Fruit fly (Drosophila melanogaster) whole organism, embryonic: Measurements from ENCODE around the gene Cpr62Ba.
A peak's percentile ranks its signal among the peaks of the same experiment; 100 is the strongest.

ENCODE experiments used
- Aef1 ChIP-seq: fragments of 200-800 bp; sonication (Bioruptor generic); IDR thresholded peaks from 3 replicates; pipeline ENCODE4 v1.3.6; 2022; ENCODE audit warnings: missing biosample characterization, missing genetic modification characterization
- CG12769 ChIP-seq: fragments of 200-800 bp; sonication (Bioruptor generic); optimal IDR thresholded peaks from 2 replicates; lab custom pipeline; 2019; ENCODE audit warnings: missing biosample characterization, mild to moderate bottlenecking, missing genetic modification characterization, moderate library complexity
- CG13775 ChIP-seq: fragments of 200-800 bp; sonication (Bioruptor generic); optimal IDR thresholded peaks from 3 replicates; lab custom pipeline; 2017; ENCODE audit warnings: missing biosample characterization, mild to moderate bottlenecking, missing genetic modification characterization
- CG14014 ChIP-seq: fragments of 200-800 bp; sonication (Bioruptor generic); IDR thresholded peaks from 2 replicates; pipeline ENCODE4 v1.3.6; 2022; ENCODE audit warnings: missing biosample characterization, missing genetic modification characterization
- CG14050 ChIP-seq: fragments of 200-800 bp; sonication (Bioruptor generic); IDR thresholded peaks from 3 replicates; pipeline ENCODE4 v1.3.6; 2022; ENCODE audit warnings: missing biosample characterization, missing genetic modification characterization
- CG14860 ChIP-seq: fragments of 200-800 bp; sonication (Bioruptor generic); IDR thresholded peaks from 3 replicates; pipeline ENCODE4 v1.3.6; 2022; ENCODE audit warnings: missing biosample characterization, missing genetic modification characterization; ENCODE audit not compliant: partially characterized antibody
- CG1529 ChIP-seq: fragments of 200-800 bp; sonication (Bioruptor generic); optimal IDR thresholded peaks from 3 replicates; lab custom pipeline; 2018; ENCODE audit warnings: missing biosample characterization, missing genetic modification characterization
- CG1603 ChIP-seq: fragments of 200-800 bp; sonication (Bioruptor generic); optimal IDR thresholded peaks from 2 replicates; lab custom pipeline; 2019; ENCODE audit warnings: missing biosample characterization, mild to moderate bottlenecking, missing genetic modification characterization, moderate library complexity
- CG16813 ChIP-seq: fragments of 200-800 bp; sonication (Bioruptor generic); IDR thresholded peaks from 3 replicates; pipeline ENCODE4 v1.3.6; 2022; ENCODE audit warnings: missing biosample characterization, missing genetic modification characterization; ENCODE audit not compliant: partially characterized antibody
- CG17359 ChIP-seq: fragments of 200-800 bp; sonication (Bioruptor generic); optimal IDR thresholded peaks from 3 replicates; lab custom pipeline; 2018; ENCODE audit warnings: missing biosample characterization, mild to moderate bottlenecking, missing genetic modification characterization, moderate library complexity
- CG18476 ChIP-seq: fragments of 200-800 bp; sonication (Bioruptor generic); optimal IDR thresholded peaks from 2 replicates; lab custom pipeline; 2016; ENCODE audit warnings: missing biosample characterization, mild to moderate bottlenecking, missing genetic modification characterization
- CG2678 ChIP-seq: fragments of 200-800 bp; sonication (Bioruptor generic); optimal IDR thresholded peaks from 3 replicates; lab custom pipeline; 2019; ENCODE audit warnings: missing biosample characterization, mild to moderate bottlenecking, missing genetic modification characterization, moderate library complexity
- CG31441 ChIP-seq: fragments of 200-800 bp; sonication (Bioruptor generic); IDR thresholded peaks from 2 replicates; pipeline ENCODE4 v1.3.6; 2022; ENCODE audit warnings: missing biosample characterization, missing genetic modification characterization
- CG32772 ChIP-seq: fragments of 200-800 bp; sonication (Bioruptor generic); IDR thresholded peaks from 2 replicates; pipeline ENCODE4 v1.3.6; 2022; ENCODE audit warnings: missing biosample characterization, missing genetic modification characterization
- CG34422 ChIP-seq: fragments of 200-800 bp; sonication (Bioruptor generic); IDR thresholded peaks from 3 replicates; pipeline ENCODE4 v1.3.6; 2022; ENCODE audit warnings: missing biosample characterization, missing genetic modification characterization
- CG3995 ChIP-seq: fragments of 200-800 bp; sonication (Bioruptor generic); optimal IDR thresholded peaks from 3 replicates; lab custom pipeline; 2016; ENCODE audit warnings: missing biosample characterization, missing genetic modification characterization
- CG5245 ChIP-seq: fragments of 200-800 bp; sonication (Bioruptor generic); optimal IDR thresholded peaks from 3 replicates; lab custom pipeline; 2016; ENCODE audit warnings: missing biosample characterization, missing genetic modification characterization
- CG6272 ChIP-seq: fragments of 200-800 bp; sonication (Bioruptor generic); IDR thresholded peaks from 2 replicates; pipeline ENCODE4 v1.3.6; 2022; ENCODE audit warnings: missing biosample characterization, missing genetic modification characterization
- CG7556 ChIP-seq: fragments of 200-800 bp; sonication (Bioruptor generic); optimal IDR thresholded peaks from 2 replicates; lab custom pipeline; 2017; ENCODE audit warnings: missing biosample characterization, mild to moderate bottlenecking, missing genetic modification characterization
- CG9609 ChIP-seq: fragments of 200-800 bp; sonication (Bioruptor generic); optimal IDR thresholded peaks from 3 replicates; lab custom pipeline; 2016; ENCODE audit warnings: missing biosample characterization, missing genetic modification characterization
- CG9727 ChIP-seq: fragments of 200-800 bp; sonication (Bioruptor generic); optimal IDR thresholded peaks from 3 replicates; lab custom pipeline; 2017; ENCODE audit warnings: missing biosample characterization, mild to moderate bottlenecking, missing genetic modification characterization
- Elba2 ChIP-seq: fragments of 200-800 bp; sonication (Bioruptor generic); optimal IDR thresholded peaks from 3 replicates; lab custom pipeline; 2016; ENCODE audit warnings: missing biosample characterization, missing genetic modification characterization
- Ets97D ChIP-seq: fragments of 200-800 bp; sonication (Bioruptor generic); optimal IDR thresholded peaks from 3 replicates; lab custom pipeline; 2016; ENCODE audit warnings: missing biosample characterization, missing genetic modification characterization
- Fer1 ChIP-seq: fragments of 200-800 bp; sonication (Bioruptor generic); optimal IDR thresholded peaks from 2 replicates; lab custom pipeline; 2017; ENCODE audit warnings: missing biosample characterization, mild to moderate bottlenecking, missing genetic modification characterization
- Fer2 ChIP-seq: fragments of 200-800 bp; sonication (Bioruptor generic); optimal IDR thresholded peaks from 2 replicates; lab custom pipeline; 2018; ENCODE audit warnings: missing biosample characterization, mild to moderate bottlenecking, missing genetic modification characterization, moderate library complexity
- Hey ChIP-seq: fragments of 200-800 bp; sonication (Bioruptor generic); optimal IDR thresholded peaks from 3 replicates; lab custom pipeline; 2018; ENCODE audit warnings: missing biosample characterization, mild to moderate bottlenecking, missing genetic modification characterization
- HmgD ChIP-seq: fragments of 200-800 bp; sonication (Bioruptor generic); optimal IDR thresholded peaks from 3 replicates; lab custom pipeline; 2016; ENCODE audit warnings: missing biosample characterization, missing genetic modification characterization
- Poxn ChIP-seq: fragments of 200-800 bp; sonication (Bioruptor generic); IDR thresholded peaks from 2 replicates; pipeline ENCODE4 v1.3.6; 2022; ENCODE audit warnings: missing biosample characterization, missing genetic modification characterization
- Six4 ChIP-seq: fragments of 200-800 bp; sonication (Bioruptor generic); optimal IDR thresholded peaks from 2 replicates; lab custom pipeline; 2016; ENCODE audit warnings: missing biosample characterization, missing genetic modification characterization
- ab ChIP-seq: fragments of 200-800 bp; sonication (Bioruptor generic); optimal IDR thresholded peaks from 2 replicates; lab custom pipeline; 2016; ENCODE audit warnings: missing biosample characterization, missing genetic modification characterization
- az2 ChIP-seq: fragments of 200-800 bp; sonication (Bioruptor generic); optimal IDR thresholded peaks from 3 replicates; lab custom pipeline; 2016; ENCODE audit warnings: missing biosample characterization, missing genetic modification characterization
- bigmax ChIP-seq: fragments of 200-800 bp; sonication (Bioruptor generic); optimal IDR thresholded peaks from 2 replicates; lab custom pipeline; 2018; ENCODE audit warnings: missing biosample characterization, mild to moderate bottlenecking, missing genetic modification characterization
- crol ChIP-seq: fragments of 200-800 bp; sonication (Bioruptor generic); IDR thresholded peaks from 2 replicates; pipeline ENCODE4 v1.3.6; 2022; ENCODE audit warnings: missing biosample characterization, missing genetic modification characterization
- dmrt11E ChIP-seq: fragments of 200-800 bp; sonication (Bioruptor generic); optimal IDR thresholded peaks from 3 replicates; lab custom pipeline; 2018; ENCODE audit warnings: missing biosample characterization, mild to moderate bottlenecking, missing genetic modification characterization, moderate library complexity
- eyg ChIP-seq: fragments of 200-800 bp; sonication (Bioruptor generic); optimal IDR thresholded peaks from 3 replicates; lab custom pipeline; 2016; ENCODE audit warnings: missing biosample characterization, missing genetic modification characterization
- fd102C ChIP-seq: fragments of 200-800 bp; sonication (Bioruptor generic); optimal IDR thresholded peaks from 2 replicates; lab custom pipeline; 2018; ENCODE audit warnings: missing biosample characterization, mild to moderate bottlenecking, missing genetic modification characterization, moderate library complexity
- ken ChIP-seq: fragments of 200-800 bp; sonication (Bioruptor generic); IDR thresholded peaks from 3 replicates; pipeline ENCODE4 v1.3.6; 2022; ENCODE audit warnings: missing biosample characterization, missing genetic modification characterization
- nau ChIP-seq: fragments of 200-800 bp; sonication (Bioruptor generic); optimal IDR thresholded peaks from 3 replicates; lab custom pipeline; 2017; ENCODE audit warnings: missing biosample characterization, mild to moderate bottlenecking, missing genetic modification characterization, missing genetic modification reagents
- oc ChIP-seq: fragments of 200-800 bp; sonication (Bioruptor generic); optimal IDR thresholded peaks from 2 replicates; lab custom pipeline; 2018; ENCODE audit warnings: missing biosample characterization, mild to moderate bottlenecking, missing genetic modification characterization, moderate library complexity
- peb ChIP-seq: fragments of 200-800 bp; sonication (Bioruptor generic); IDR thresholded peaks from 2 replicates; pipeline ENCODE4 v1.3.6; 2022; ENCODE audit warnings: missing biosample characterization, missing genetic modification characterization
- prd ChIP-seq, 3 experiments: fragments of >200 bp in 2 of 3; fragments of 200-800 bp in 1 of 3; sonication (Bioruptor generic) in 1 of 3; optimal IDR thresholded peaks in 2 of 3; IDR thresholded peaks in 1 of 3; 2 replicates in 2 of 3; 3 replicates in 1 of 3; pipeline versions ENCODE4 v1.3.6 to Lab custom; 2017 to 2022; ENCODE audit warnings: missing biosample characterization in 1 of 3, missing genetic modification characterization in 1 of 3
- row ChIP-seq: fragments of 200-800 bp; sonication (Bioruptor generic); IDR thresholded peaks from 3 replicates; pipeline ENCODE4 v1.3.6; 2022; ENCODE audit warnings: missing biosample characterization, missing genetic modification characterization
- sima ChIP-seq: fragments of 200-800 bp; sonication (Bioruptor generic); optimal IDR thresholded peaks from 2 replicates; lab custom pipeline; 2016; ENCODE audit warnings: missing biosample characterization, missing genetic modification characterization
- slbo ChIP-seq: fragments of 200-800 bp; sonication (Bioruptor generic); IDR thresholded peaks from 2 replicates; pipeline ENCODE4 v1.3.6; 2022; ENCODE audit warnings: missing biosample characterization, missing genetic modification characterization
- sob ChIP-seq: fragments of 200-800 bp; sonication (Bioruptor generic); IDR thresholded peaks from 2 replicates; pipeline ENCODE4 v1.3.6; 2022; ENCODE audit warnings: missing biosample characterization, missing genetic modification characterization
- tio ChIP-seq: fragments of 200-800 bp; sonication (Bioruptor generic); optimal IDR thresholded peaks from 2 replicates; lab custom pipeline; 2017; ENCODE audit warnings: missing biosample characterization, missing genetic modification characterization, inconsistent platforms
- twi ChIP-seq: fragments of 200-800 bp; optimal IDR thresholded peaks from 2 replicates; lab custom pipeline; 2019; ENCODE audit warnings: missing biosample characterization, mild to moderate bottlenecking, missing genetic modification characterization, moderate library complexity
- z ChIP-seq: fragments of 200-800 bp; sonication (Bioruptor generic); IDR thresholded peaks from 3 replicates; pipeline ENCODE4 v1.3.6; 2022; ENCODE audit warnings: missing biosample characterization, missing genetic modification characterization
- zen2 ChIP-seq: fragments of 200-800 bp; sonication (Bioruptor generic); IDR thresholded peaks from 3 replicates; pipeline ENCODE4 v1.3.6; 2022; ENCODE audit warnings: missing biosample characterization, missing genetic modification characterization; ENCODE audit not compliant: partially characterized antibody
- zfh2 ChIP-seq: fragments of 200-800 bp; sonication (Bioruptor generic); optimal IDR thresholded peaks from 2 replicates; lab custom pipeline; 2016; ENCODE audit warnings: missing biosample characterization, missing genetic modification characterization

Cpr62Ba gene

dm6 chr3L:1794164-1794942 is 37.2 kb downstream of the Cpr62Ba start (continued):
- TF ChIP-seq Aef1 (GFP tag; lab: Robert Waterston, UW) (peak; percentile 64), nau (GFP tag; lab: Kevin White, UChicago) (no peak), bigmax (no peak), twi (tag; lab: Kevin White, UChicago) (no peak), Ets97D (peak; percentile 62), Fer2 (tag; lab: Kevin White, UChicago) (no peak), CG17359 (peak; percentile 37), fd102C (no peak), oc (tag; lab: Kevin White, UChicago) (no peak), eyg (GFP tag; lab: Kevin White, UChicago) (no peak), CG12769 (tag; lab: Kevin White, UChicago) (no peak), CG1603 (tag; lab: Kevin White, UChicago) (no peak), CG6272 (GFP tag; lab: Robert Waterston, UW) (no peak), Hey (tag; lab: Kevin White, UChicago) (peak; percentile 49), peb (GFP tag; lab: Robert Waterston, UW) (no peak), tio (GFP tag; lab: Kevin White, UChicago) (no peak), row (GFP tag; lab: Robert Waterston, UW) (no peak), CG34422 (GFP tag; lab: Robert Waterston, UW) (peak; percentile 63; the same call in 2 of the 3 replicates), CG1529 (GFP tag; lab: Kevin White, UChicago) (no peak), Six4 (GFP tag; lab: Kevin White, UChicago) (no peak), zfh2 (GFP tag; lab: Kevin White, UChicago) (no peak), Elba2 (GFP tag; lab: Kevin White, UChicago) (no peak), CG18476 (peak; percentile 52), CG13775 (GFP tag; lab: Kevin White, UChicago) (no peak), CG14014 (GFP tag; lab: Robert Waterston, UW) (peak; percentile 44; the same call in 1 of the 2 replicates), CG5245 (no peak), Fer1 (GFP tag; lab: Kevin White, UChicago) (peak; percentile 57), CG2678 (peak; percentile 42), CG32772 (GFP tag; lab: Robert Waterston, UW) (no peak), az2 (GFP tag; lab: Kevin White, UChicago) (no peak), prd (optimal IDR thresholded peaks at IDR 0.05; lab: Kevin White, UChicago) (no peak), prd (GFP tag; IDR thresholded peaks at IDR 0.05; lab: Robert Waterston, UW) (no peak), CG9727 (GFP tag; lab: Kevin White, UChicago) (peak; percentile 31), Poxn (GFP tag; lab: Robert Waterston, UW) (no peak), CG9609 (GFP tag; lab: Kevin White, UChicago) (no peak), sima (no peak), CG31441 (GFP tag; lab: Robert Waterston, UW) (no peak), z (GFP tag; lab: Robert Waterston, UW) (no peak), zen2 (no peak), ab (GFP tag; lab: Kevin White, UChicago) (peak; percentile 27), CG16813 (GFP tag; lab: Robert Waterston, UW) (no peak), crol (GFP tag; lab: Robert Waterston, UW) (peak; percentile 74), CG14050 (no peak), ken (GFP tag; lab: Robert Waterston, UW) (no peak), CG14860 (GFP tag; lab: Robert Waterston, UW) (no peak), sob (peak; percentile 61; the same call in 1 of the 2 replicates), dmrt11E (tag; lab: Kevin White, UChicago) (no peak), HmgD (GFP tag; lab: Kevin White, UChicago) (no peak), CG3995 (no peak), CG7556 (GFP tag; lab: Kevin White, UChicago) (no peak), slbo (GFP tag; lab: Robert Waterston, UW) (no peak)
